Worm (Caenorhabditis elegans): ENCODE data around the gene D1046.2.

The D1046.2 gene

ce11 chrIV:8926511-8926910 is 644 bp upstream of the D1046.2 start:
- no peak for TF ChIP-seq elt-1 (tag; optimal IDR thresholded peaks at IDR 0.05)
- TF ChIP-seq egl-27 (tag; optimal IDR thresholded peaks at IDR 0.05): no peak
- TF ChIP-seq unc-39 (tag; optimal IDR thresholded peaks at IDR 0.05): no peak
- TF ChIP-seq aly-2 (tag; optimal IDR thresholded peaks at IDR 0.05): no peak
- no peak for TF ChIP-seq nhr-28 (tag; optimal IDR thresholded peaks at IDR 0.05)
- TF ChIP-seq elt-2 (tag; optimal IDR thresholded peaks at IDR 0.05): no peak
- no peak for TF ChIP-seq fkh-10 (GFP tag; optimal IDR thresholded peaks at IDR 0.05)
- TF ChIP-seq fos-1 (tag; optimal IDR thresholded peaks at IDR 0.05): no peak
- TF ChIP-seq lin-39 (tag; optimal IDR thresholded peaks at IDR 0.05): no peak
- TF ChIP-seq ceh-16 (tag; optimal IDR thresholded peaks at IDR 0.05): no peak
- TF ChIP-seq hmg-11 (tag; optimal IDR thresholded peaks at IDR 0.05): no peak
- no peak for TF ChIP-seq mml-1 (tag; optimal IDR thresholded peaks at IDR 0.05)
- TF ChIP-seq nfya-1 (tag; optimal IDR thresholded peaks at IDR 0.05; ENCODE audit: insufficient read depth): no peak
- no peak for TF ChIP-seq ama-1 (optimal IDR thresholded peaks at IDR 0.05)
- TF ChIP-seq ceh-28 (tag; optimal IDR thresholded peaks at IDR 0.05): no peak
- TF ChIP-seq tbx-2 (tag; optimal IDR thresholded peaks at IDR 0.05): no peak

ce11 chrIV:8924126-8924525 is 1.7 kb downstream of the D1046.2 start:
- TF ChIP-seq nhr-12 (tag; optimal IDR thresholded peaks at IDR 0.05) (no peak), ceh-28 (tag; optimal IDR thresholded peaks at IDR 0.05) (no peak), lin-39 (tag; optimal IDR thresholded peaks at IDR 0.05) (no peak), daf-12 (tag; optimal IDR thresholded peaks at IDR 0.05) (no peak), eor-1 (tag; optimal IDR thresholded peaks at IDR 0.05) (no peak), nhr-76 (tag; optimal IDR thresholded peaks at IDR 0.05) (no peak)

DNA sequence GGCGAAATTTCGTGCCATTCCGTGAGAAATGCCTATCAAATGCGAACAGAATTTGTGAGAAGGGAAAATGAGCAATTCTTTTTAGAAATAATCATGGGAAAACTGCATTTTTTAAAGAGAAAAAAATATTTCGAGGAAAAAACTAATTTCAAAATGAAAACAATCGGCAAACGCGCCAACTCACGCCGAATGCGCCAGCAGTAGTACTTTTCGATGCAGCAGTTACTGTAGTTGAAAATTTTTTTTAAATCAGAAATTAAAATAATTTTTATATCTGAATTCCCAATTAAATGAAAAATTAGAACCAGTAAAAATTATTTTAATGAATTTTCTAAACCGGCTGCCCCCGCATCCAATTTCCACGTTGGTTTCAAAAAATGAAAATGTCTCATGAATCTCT is 2.5 kb downstream of the D1046.2 start:
- TF ChIP-seq ceh-9 (tag; optimal IDR thresholded peaks at IDR 0.05) (no peak), sea-2 (GFP tag; optimal IDR thresholded peaks at IDR 0.05) (no peak), ztf-11 (tag; optimal IDR thresholded peaks at IDR 0.05) (no peak), ZK546.5 (tag; optimal IDR thresholded peaks at IDR 0.05) (no peak), unc-39 (tag; optimal IDR thresholded peaks at IDR 0.05) (no peak), aly-2 (tag; optimal IDR thresholded peaks at IDR 0.05) (no peak), pha-4 (tag; optimal IDR thresholded peaks at IDR 0.05) (no peak), tbx-2 (tag; optimal IDR thresholded peaks at IDR 0.05) (no peak), ceh-28 (tag; optimal IDR thresholded peaks at IDR 0.05) (no peak), daf-12 (tag; optimal IDR thresholded peaks at IDR 0.05) (no peak), skn-1 (tag; optimal IDR thresholded peaks at IDR 0.05) (no peak), nhr-28 (tag; optimal IDR thresholded peaks at IDR 0.05) (no peak), nhr-67 (tag; optimal IDR thresholded peaks at IDR 0.05) (no peak), fkh-10 (GFP tag; optimal IDR thresholded peaks at IDR 0.05) (no peak), elt-3 (tag; optimal IDR thresholded peaks at IDR 0.05) (no peak)

DNA sequence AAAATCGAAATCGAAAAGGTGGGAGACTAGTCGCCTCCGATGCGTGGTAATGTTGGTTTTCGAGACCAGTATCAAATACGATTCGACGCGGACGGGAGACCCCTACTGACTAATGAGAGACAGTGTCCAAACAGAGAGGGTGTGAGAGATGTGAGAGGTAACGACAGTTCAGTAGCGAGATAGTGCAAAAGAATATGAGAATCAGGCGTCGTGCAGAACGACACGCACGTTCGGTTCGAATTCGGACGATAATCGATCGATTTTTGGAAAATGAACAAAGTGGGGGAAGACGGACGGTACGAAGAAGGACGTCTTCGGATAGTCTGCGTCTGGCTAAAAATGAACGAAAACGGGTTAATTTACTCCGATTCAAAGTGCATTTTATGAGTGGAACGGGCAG is 3.9 kb downstream of the D1046.2 start, which contains the start of gene D1046.16:
D1046.16 (plus strand) TSS at position 195 of the 400 bp plus-strand sequence.
- TF ChIP-seq ama-1 (optimal IDR thresholded peaks at IDR 0.05): no peak
- TF ChIP-seq eor-1 (tag; optimal IDR thresholded peaks at IDR 0.05): no peak
- peak; percentile 19 for TF ChIP-seq nhr-43 (tag; optimal IDR thresholded peaks at IDR 0.05; ENCODE audit: poor library complexity, severe bottlenecking)
- no peak for TF ChIP-seq lsy-12 (tag; optimal IDR thresholded peaks at IDR 0.05)
- no peak for TF ChIP-seq unc-39 (tag; optimal IDR thresholded peaks at IDR 0.05)
- TF ChIP-seq fkh-2 (tag; optimal IDR thresholded peaks at IDR 0.05): no peak
- TF ChIP-seq ztf-11 (tag; optimal IDR thresholded peaks at IDR 0.05): no peak
- TF ChIP-seq nhr-76 (tag; optimal IDR thresholded peaks at IDR 0.05): no peak
- no peak for TF ChIP-seq mml-1 (tag; optimal IDR thresholded peaks at IDR 0.05)
- TF ChIP-seq ceh-16 (tag; optimal IDR thresholded peaks at IDR 0.05): no peak
- TF ChIP-seq aly-2 (tag; optimal IDR thresholded peaks at IDR 0.05): no peak
- no peak for TF ChIP-seq unc-62 (GFP tag; optimal IDR thresholded peaks at IDR 0.05)
- no peak for TF ChIP-seq ztf-4 (tag; optimal IDR thresholded peaks at IDR 0.05)
- no peak for TF ChIP-seq elt-1 (tag; optimal IDR thresholded peaks at IDR 0.05)
- no peak for TF ChIP-seq fos-1 (tag; optimal IDR thresholded peaks at IDR 0.05)
- TF ChIP-seq hmg-11 (tag; optimal IDR thresholded peaks at IDR 0.05): peak; percentile 37
- TF ChIP-seq tbx-2 (tag; optimal IDR thresholded peaks at IDR 0.05): no peak
- TF ChIP-seq skn-1 (tag; optimal IDR thresholded peaks at IDR 0.05): no peak
- no peak for TF ChIP-seq R02D3.7 (tag; optimal IDR thresholded peaks at IDR 0.05)
- no peak for TF ChIP-seq daf-12 (tag; optimal IDR thresholded peaks at IDR 0.05)
- peak; percentile 90 for TF ChIP-seq nhr-25 (tag; optimal IDR thresholded peaks at IDR 0.05)
- TF ChIP-seq nhr-67 (tag; optimal IDR thresholded peaks at IDR 0.05): no peak
- TF ChIP-seq nhr-12 (tag; optimal IDR thresholded peaks at IDR 0.05): no peak
- TF ChIP-seq ZK546.5 (tag; optimal IDR thresholded peaks at IDR 0.05): no peak
- no peak for TF ChIP-seq lin-39 (tag; optimal IDR thresholded peaks at IDR 0.05)
- no peak for TF ChIP-seq jun-1 (tag; optimal IDR thresholded peaks at IDR 0.05)
- peak; percentile 20 for TF ChIP-seq snpc-4 (tag; optimal IDR thresholded peaks at IDR 0.05)
- TF ChIP-seq elt-2 (tag; optimal IDR thresholded peaks at IDR 0.05): peak; percentile 35
- peak; percentile 42 for TF ChIP-seq pha-4 (tag; optimal IDR thresholded peaks at IDR 0.05)
- TF ChIP-seq fkh-10 (GFP tag; optimal IDR thresholded peaks at IDR 0.05): no peak
- no peak for TF ChIP-seq ceh-9 (tag; optimal IDR thresholded peaks at IDR 0.05)
- no peak for TF ChIP-seq zag-1 (tag; optimal IDR thresholded peaks at IDR 0.05)
- TF ChIP-seq nhr-23 (tag; optimal IDR thresholded peaks at IDR 0.05): peak; percentile 53
- TF ChIP-seq mdl-1 (tag; optimal IDR thresholded peaks at IDR 0.05): no peak
- TF ChIP-seq ceh-82 (tag; optimal IDR thresholded peaks at IDR 0.05): no peak
- peak; percentile 20 for TF ChIP-seq nfya-1 (tag; optimal IDR thresholded peaks at IDR 0.05; ENCODE audit: insufficient read depth)
- no peak for TF ChIP-seq pqm-1 (tag; optimal IDR thresholded peaks at IDR 0.05)
- no peak for TF ChIP-seq egl-5 (tag; optimal IDR thresholded peaks at IDR 0.05)
- no peak for TF ChIP-seq sea-2 (GFP tag; optimal IDR thresholded peaks at IDR 0.05)
- no peak for TF ChIP-seq nhr-77 (tag; optimal IDR thresholded peaks at IDR 0.05)
- TF ChIP-seq nhr-28 (tag; optimal IDR thresholded peaks at IDR 0.05): no peak
